Worm (Caenorhabditis elegans): ENCODE measurements around the gene C03H5.5.

Gene C03H5.5

ce11 chrII:385258-385657 lies at the start of gene C03H5.5:
C03H5.5 (minus strand) TSS chrII:385358.
- TF ChIP-seq F13H6.1 (tag; optimal IDR thresholded peaks at IDR 0.05) (no peak), che-1 (tag; optimal IDR thresholded peaks at IDR 0.05) (no peak), gmeb-2 (tag; optimal IDR thresholded peaks at IDR 0.05) (no peak), K02D7.2 (tag; optimal IDR thresholded peaks at IDR 0.05) (no peak), pat-9 (tag; optimal IDR thresholded peaks at IDR 0.05) (no peak), fax-1 (tag; optimal IDR thresholded peaks at IDR 0.05) (no peak)

ce11 chrII:423086-423485 lies 37.9 kb upstream of the C03H5.5 start, which contains the start of gene C24H12.8:
C24H12.8 (minus strand) TSS chrII:423186.
- no peak for TF ChIP-seq C38D4.7 (GFP tag; optimal IDR thresholded peaks at IDR 0.05)
- TF ChIP-seq pros-1 (tag; optimal IDR thresholded peaks at IDR 0.05), result no peak
- TF ChIP-seq che-1 (tag; optimal IDR thresholded peaks at IDR 0.05), result no peak
- TF ChIP-seq dmd-4 (tag; optimal IDR thresholded peaks at IDR 0.05; ENCODE audit: borderline replicate concordance), result no peak
- no peak for TF ChIP-seq rnt-1 (tag; optimal IDR thresholded peaks at IDR 0.05)
- TF ChIP-seq ref-2 (tag; optimal IDR thresholded peaks at IDR 0.05), result no peak

ce11 chrII:418782-419181 lies 33.6 kb upstream of the C03H5.5 start, which contains the start of gene C24H12.6:
C24H12.6 (minus strand) TSS chrII:418882.
- TF ChIP-seq ceh-19 (GFP tag; optimal IDR thresholded peaks at IDR 0.05) (no peak), sdc-2 (tag; optimal IDR thresholded peaks at IDR 0.05) (no peak), T23F11.4 (GFP tag; optimal IDR thresholded peaks at IDR 0.05) (no peak), pha-2 (tag; optimal IDR thresholded peaks at IDR 0.05) (no peak), ceh-30 (tag; optimal IDR thresholded peaks at IDR 0.05) (no peak), C08G9.2 (tag; optimal IDR thresholded peaks at IDR 0.05) (no peak), pqm-1 (tag; optimal IDR thresholded peaks at IDR 0.05) (no peak), unc-55 (GFP tag; optimal IDR thresholded peaks at IDR 0.05) (no peak), ceh-34 (tag; optimal IDR thresholded peaks at IDR 0.05) (no peak), elt-4 (tag; optimal IDR thresholded peaks at IDR 0.05) (no peak), dve-1 (tag; optimal IDR thresholded peaks at IDR 0.05) (no peak), ets-4 (tag; optimal IDR thresholded peaks at IDR 0.05) (no peak)

ce11 chrII:410832-411231 lies 25.7 kb upstream of the C03H5.5 start, which contains the start of the genes dnsn-1 and C24H12.4:
dnsn-1 (minus strand) TSS chrII:410932.
C24H12.4 (plus strand) TSS chrII:411222.
- TF ChIP-seq ceh-19 (GFP tag; optimal IDR thresholded peaks at IDR 0.05) (no peak), elt-4 (tag; optimal IDR thresholded peaks at IDR 0.05) (no peak), eyg-1 (tag; optimal IDR thresholded peaks at IDR 0.05) (no peak), ceh-6 (GFP tag; optimal IDR thresholded peaks at IDR 0.05) (no peak), hlh-13 (GFP tag; optimal IDR thresholded peaks at IDR 0.05) (no peak), unc-55 (GFP tag; optimal IDR thresholded peaks at IDR 0.05) (peak; percentile 71), ttx-3 (tag; optimal IDR thresholded peaks at IDR 0.05) (no peak), ztf-16 (tag; optimal IDR thresholded peaks at IDR 0.05) (peak; percentile 1), pax-1 (tag; optimal IDR thresholded peaks at IDR 0.05) (peak; percentile 66), ceh-18 (tag; optimal IDR thresholded peaks at IDR 0.05) (peak; percentile 42), sox-2 (GFP tag; IDR thresholded peaks at IDR 0.05) (no peak), lim-6 (tag; optimal IDR thresholded peaks at IDR 0.05) (no peak), K09A11.1 (tag; optimal IDR thresholded peaks at IDR 0.05; ENCODE audit: insufficient read depth) (no peak), ahr-1 (tag; optimal IDR thresholded peaks at IDR 0.05) (no peak), nfya-1 (tag; optimal IDR thresholded peaks at IDR 0.05) (peak; percentile 78), K02D7.2 (tag; optimal IDR thresholded peaks at IDR 0.05) (no peak), che-1 (tag; optimal IDR thresholded peaks at IDR 0.05) (no peak), ceh-31 (tag; optimal IDR thresholded peaks at IDR 0.05) (peak; percentile 19), dve-1 (tag; optimal IDR thresholded peaks at IDR 0.05) (no peak), elt-2 (tag; optimal IDR thresholded peaks at IDR 0.05) (peak; percentile 35), unc-42 (tag; optimal IDR thresholded peaks at IDR 0.05) (peak; percentile 59), lin-11 (tag; optimal IDR thresholded peaks at IDR 0.05) (no peak), hlh-30 (tag; optimal IDR thresholded peaks at IDR 0.05; ENCODE audit: insufficient read depth) (peak; percentile 16), tbx-7 (tag; optimal IDR thresholded peaks at IDR 0.05) (no peak), pha-4 (tag; optimal IDR thresholded peaks at IDR 0.05) (no peak), ets-4 (tag; optimal IDR thresholded peaks at IDR 0.05) (no peak), ama-1 (optimal IDR thresholded peaks at IDR 0.05) (no peak), gmeb-2 (tag; optimal IDR thresholded peaks at IDR 0.05) (no peak), pha-2 (tag; optimal IDR thresholded peaks at IDR 0.05) (no peak), ceh-14 (tag; optimal IDR thresholded peaks at IDR 0.05) (no peak), ceh-48 (tag; optimal IDR thresholded peaks at IDR 0.05) (no peak), unc-3 (GFP tag; conservative IDR thresholded peaks at IDR 0.05) (no peak), unc-3 (tag; optimal IDR thresholded peaks at IDR 0.05) (no peak)
